Worm (Caenorhabditis elegans) whole organism, late embryonic: ENCODE data around the gene F53C11.9.

ENCODE experiments used
- C08G9.2 ChIP-seq: sonication (generic microtip); optimal IDR thresholded peaks from 2 replicates; lab custom pipeline; 2016; ENCODE audit warnings: mild to moderate bottlenecking, missing genetic modification characterization, moderate library complexity, missing compliant biosample characterization
- C38D4.7 ChIP-seq: fragments of 200-800 bp; sonication (Bioruptor generic); optimal IDR thresholded peaks from 2 replicates; lab custom pipeline; 2018; ENCODE audit warnings: mild to moderate bottlenecking, missing genetic modification characterization, moderate library complexity, missing compliant biosample characterization
- ceh-19 ChIP-seq: fragments of 200-800 bp; sonication (Bioruptor generic); optimal IDR thresholded peaks from 2 replicates; lab custom pipeline; 2018; ENCODE audit warnings: mild to moderate bottlenecking, missing genetic modification characterization, missing compliant biosample characterization
- ceh-2 ChIP-seq: sonication (generic microtip); optimal IDR thresholded peaks from 2 replicates; lab custom pipeline; 2016; ENCODE audit warnings: missing genotype, missing genetic modification characterization, missing compliant biosample characterization
- elt-4 ChIP-seq: sonication (generic microtip); optimal IDR thresholded peaks from 2 replicates; lab custom pipeline; 2016; ENCODE audit warnings: missing genetic modification characterization, missing compliant biosample characterization
- pat-9 ChIP-seq: fragments of 200-800 bp; sonication (Bioruptor generic); optimal IDR thresholded peaks from 2 replicates; lab custom pipeline; 2018; ENCODE audit warnings: mild to moderate bottlenecking, missing genetic modification characterization, moderate library complexity, missing compliant biosample characterization
- tbx-7 ChIP-seq: sonication (generic microtip); optimal IDR thresholded peaks from 2 replicates; lab custom pipeline; 2016; ENCODE audit warnings: missing genotype, missing genetic modification characterization, missing compliant biosample characterization
- unc-86 ChIP-seq: sonication (generic microtip); optimal IDR thresholded peaks from 2 replicates; lab custom pipeline; 2016; ENCODE audit warnings: missing genetic modification characterization, missing compliant biosample characterization

- no peak for TF ChIP-seq ceh-19 (GFP tag; lab: Kevin White, UChicago)
- no peak for TF ChIP-seq ceh-2 (tag; lab: Kevin White, UChicago)
- TF ChIP-seq C38D4.7 (GFP tag; lab: Kevin White, UChicago), result no peak
- TF ChIP-seq unc-86 (tag; lab: Kevin White, UChicago), result no peak
- no peak for TF ChIP-seq tbx-7 (tag; lab: Kevin White, UChicago)
- TF ChIP-seq pat-9 (tag; lab: Kevin White, UChicago), result no peak
- no peak for TF ChIP-seq elt-4 (tag; lab: Kevin White, UChicago)
- TF ChIP-seq C08G9.2 (tag; lab: Kevin White, UChicago), result no peak
These were observed 9.5 kb downstream of the F53C11.9 start, which contains the start of the genes F53C11.4 and F53C11.5 for ce11 chrV:13787225-13787898.
